Fruit fly (Drosophila melanogaster) whole organism, embryonic: ENCODE data around the gene Eig71Ek.

ENCODE experiments used
- Ada2b ChIP-seq: fragments of 200-800 bp; sonication (Bioruptor generic); IDR thresholded peaks from 2 replicates; pipeline ENCODE4 v1.3.6; 2022; ENCODE audit warnings: missing biosample characterization, missing genetic modification characterization
- Antp ChIP-seq: fragments of 200-800 bp; sonication (Bioruptor generic); optimal IDR thresholded peaks from 3 replicates; lab custom pipeline; 2016; ENCODE audit warnings: missing biosample characterization, missing genetic modification characterization
- Atf3 ChIP-seq: fragments of 200-800 bp; sonication (Bioruptor generic); optimal IDR thresholded peaks from 3 replicates; lab custom pipeline; 2016; ENCODE audit warnings: missing biosample characterization, missing genetic modification characterization
- CG10147 ChIP-seq: fragments of 200-800 bp; sonication (Bioruptor generic); optimal IDR thresholded peaks from 2 replicates; lab custom pipeline; 2019; ENCODE audit warnings: missing biosample characterization, mild to moderate bottlenecking, missing genetic modification characterization, moderate library complexity
- CG10209 ChIP-seq: fragments of 200-800 bp; sonication (Bioruptor generic); optimal IDR thresholded peaks from 3 replicates; lab custom pipeline; 2017; ENCODE audit warnings: missing biosample characterization, mild to moderate bottlenecking, missing genetic modification characterization, missing genetic modification reagents
- CG10267 ChIP-seq: fragments of 200-800 bp; sonication (Bioruptor generic); optimal IDR thresholded peaks from 2 replicates; lab custom pipeline; 2018; ENCODE audit warnings: missing biosample characterization, mild to moderate bottlenecking, missing genetic modification characterization, moderate library complexity
- CG11085 ChIP-seq: fragments of 200-800 bp; sonication (Bioruptor generic); IDR thresholded peaks from 2 replicates; pipeline ENCODE4 v1.3.6; 2022; ENCODE audit warnings: missing biosample characterization, missing genetic modification characterization
- CG11456 ChIP-seq: fragments of 200-800 bp; sonication (Bioruptor generic); IDR thresholded peaks from 3 replicates; pipeline ENCODE4 v1.3.6; 2022; ENCODE audit warnings: missing biosample characterization, missing genetic modification characterization
- CG11696 ChIP-seq: fragments of 200-800 bp; sonication (Bioruptor generic); IDR thresholded peaks from 2 replicates; pipeline ENCODE4 v1.3.6; 2022; ENCODE audit warnings: missing biosample characterization, missing genetic modification characterization
- CG12219 ChIP-seq: fragments of 200-800 bp; sonication (Bioruptor generic); optimal IDR thresholded peaks from 3 replicates; lab custom pipeline; 2018; ENCODE audit warnings: missing biosample characterization, mild to moderate bottlenecking, missing genetic modification characterization
- CG14710 ChIP-seq: fragments of 200-800 bp; sonication (Bioruptor generic); optimal IDR thresholded peaks from 3 replicates; lab custom pipeline; 2019; ENCODE audit warnings: missing biosample characterization, mild to moderate bottlenecking, missing genetic modification characterization, moderate library complexity
- CG15269 ChIP-seq: fragments of 200-800 bp; sonication (Bioruptor generic); optimal IDR thresholded peaks from 2 replicates; lab custom pipeline; 2018; ENCODE audit warnings: missing biosample characterization, mild to moderate bottlenecking, missing genetic modification characterization, moderate library complexity
- CG15514 ChIP-seq: fragments of 200-800 bp; sonication (Bioruptor generic); optimal IDR thresholded peaks from 3 replicates; lab custom pipeline; 2017; ENCODE audit warnings: missing biosample characterization, missing genetic modification characterization, mild to moderate bottlenecking, moderate library complexity, missing genetic modification reagents
- CG16815 ChIP-seq: fragments of 200-800 bp; sonication (Bioruptor generic); optimal IDR thresholded peaks from 3 replicates; lab custom pipeline; 2017; ENCODE audit warnings: missing biosample characterization, mild to moderate bottlenecking, missing genetic modification characterization
- CG2712 ChIP-seq: fragments of 200-800 bp; optimal IDR thresholded peaks from 3 replicates; lab custom pipeline; 2019; ENCODE audit warnings: missing biosample characterization, mild to moderate bottlenecking, missing genetic modification characterization, moderate library complexity
- CG30431 ChIP-seq: fragments of 200-800 bp; sonication (Bioruptor generic); optimal IDR thresholded peaks from 2 replicates; lab custom pipeline; 2017; ENCODE audit warnings: missing biosample characterization, missing genetic modification characterization
- CG32772 ChIP-seq: fragments of 200-800 bp; sonication (Bioruptor generic); IDR thresholded peaks from 2 replicates; pipeline ENCODE4 v1.3.6; 2022; ENCODE audit warnings: missing biosample characterization, missing genetic modification characterization
- CG33557 ChIP-seq: fragments of 200-800 bp; sonication (Bioruptor generic); optimal IDR thresholded peaks from 2 replicates; lab custom pipeline; 2019; ENCODE audit warnings: missing biosample characterization, mild to moderate bottlenecking, missing genetic modification characterization, moderate library complexity
- CG4424 ChIP-seq: fragments of 200-800 bp; sonication (Bioruptor generic); optimal IDR thresholded peaks from 3 replicates; lab custom pipeline; 2016; ENCODE audit warnings: missing biosample characterization, missing genetic modification characterization
- CG7357 ChIP-seq: fragments of 200-800 bp; sonication (Bioruptor generic); IDR thresholded peaks from 3 replicates; pipeline ENCODE4 v1.3.6; 2022; ENCODE audit warnings: missing biosample characterization, missing genetic modification characterization
- CG9727 ChIP-seq: fragments of 200-800 bp; sonication (Bioruptor generic); optimal IDR thresholded peaks from 3 replicates; lab custom pipeline; 2017; ENCODE audit warnings: missing biosample characterization, mild to moderate bottlenecking, missing genetic modification characterization
- Deaf1 ChIP-seq: fragments of 200-800 bp; optimal IDR thresholded peaks from 3 replicates; lab custom pipeline; 2019; ENCODE audit warnings: missing biosample characterization, mild to moderate bottlenecking, missing genetic modification characterization, moderate library complexity
- E2f2 ChIP-seq: fragments of 200-800 bp; sonication (Bioruptor generic); IDR thresholded peaks from 2 replicates; pipeline ENCODE4 v1.3.6; 2022; ENCODE audit warnings: missing biosample characterization, missing genetic modification characterization
- NK7.1 ChIP-seq: fragments of 200-800 bp; sonication (Bioruptor generic); optimal IDR thresholded peaks from 3 replicates; lab custom pipeline; 2016; ENCODE audit warnings: missing biosample characterization, missing genetic modification characterization
- Oli ChIP-seq: fragments of 200-800 bp; sonication (Bioruptor generic); optimal IDR thresholded peaks from 2 replicates; lab custom pipeline; 2018; ENCODE audit warnings: missing biosample characterization, mild to moderate bottlenecking, missing genetic modification characterization, moderate library complexity
- PHDP ChIP-seq: fragments of 200-800 bp; sonication (Bioruptor generic); optimal IDR thresholded peaks from 3 replicates; lab custom pipeline; 2018; ENCODE audit warnings: missing biosample characterization, mild to moderate bottlenecking, missing genetic modification characterization, moderate library complexity
- Ptx1 ChIP-seq: fragments of 200-800 bp; sonication (Bioruptor generic); IDR thresholded peaks from 2 replicates; pipeline ENCODE4 v1.3.6; 2022; ENCODE audit warnings: missing biosample characterization, missing genetic modification characterization
- ara ChIP-seq: fragments of 200-800 bp; sonication (Bioruptor generic); IDR thresholded peaks from 2 replicates; pipeline ENCODE4 v1.3.6; 2022; ENCODE audit warnings: missing biosample characterization, missing genetic modification characterization
- bowl ChIP-seq: fragments of 200-800 bp; sonication (Bioruptor generic); IDR thresholded peaks from 2 replicates; pipeline ENCODE4 v1.3.6; 2022; ENCODE audit warnings: missing biosample characterization, missing genetic modification characterization
- ci ChIP-seq: fragments of 200-800 bp; sonication (Bioruptor generic); IDR thresholded peaks from 3 replicates; pipeline ENCODE4 v1.3.6; 2022; ENCODE audit warnings: missing biosample characterization, missing genetic modification characterization
- crol ChIP-seq: fragments of 200-800 bp; sonication (Bioruptor generic); IDR thresholded peaks from 2 replicates; pipeline ENCODE4 v1.3.6; 2022; ENCODE audit warnings: missing biosample characterization, missing genetic modification characterization
- gfzf ChIP-seq: fragments of 200-800 bp; sonication (Bioruptor generic); optimal IDR thresholded peaks from 2 replicates; lab custom pipeline; 2016; ENCODE audit warnings: missing biosample characterization, mild to moderate bottlenecking, missing genetic modification characterization, moderate library complexity
- grn ChIP-seq: fragments of 200-800 bp; sonication (Bioruptor generic); optimal IDR thresholded peaks from 3 replicates; lab custom pipeline; 2017; ENCODE audit warnings: missing biosample characterization, missing genetic modification characterization
- kay ChIP-seq: fragments of 200-800 bp; sonication (Bioruptor generic); optimal IDR thresholded peaks from 2 replicates; lab custom pipeline; 2016; ENCODE audit warnings: missing biosample characterization, missing genetic modification characterization
- lilli ChIP-seq: fragments of 200-800 bp; sonication (Bioruptor generic); optimal IDR thresholded peaks from 3 replicates; lab custom pipeline; 2016; ENCODE audit warnings: missing biosample characterization, missing genetic modification characterization
- lmd ChIP-seq: fragments of 200-800 bp; sonication (Bioruptor generic); IDR thresholded peaks from 2 replicates; pipeline ENCODE4 v1.3.6; 2022; ENCODE audit warnings: missing biosample characterization, missing genetic modification characterization
- lola ChIP-seq, 3 experiments: fragments of >200 bp in 2 of 3; fragments of 200-800 bp in 1 of 3; sonication (Bioruptor generic) in 1 of 3; optimal IDR thresholded peaks; 2 replicates each; lab custom pipeline; 2017 to 2019; ENCODE audit warnings: missing biosample characterization in 3 of 3, missing genetic modification characterization in 3 of 3, mild to moderate bottlenecking in 1 of 3, moderate library complexity in 1 of 3
- maf-S ChIP-seq: fragments of 200-800 bp; sonication (Bioruptor generic); optimal IDR thresholded peaks from 2 replicates; lab custom pipeline; 2016; ENCODE audit warnings: missing biosample characterization, missing genetic modification characterization
- nerfin-1 ChIP-seq: fragments of 200-800 bp; sonication (Bioruptor generic); optimal IDR thresholded peaks from 3 replicates; lab custom pipeline; 2019; ENCODE audit warnings: missing biosample characterization, mild to moderate bottlenecking, missing genetic modification characterization, moderate library complexity
- odd ChIP-seq: fragments of 200-800 bp; sonication (Bioruptor generic); optimal IDR thresholded peaks from 2 replicates; lab custom pipeline; 2017; ENCODE audit warnings: missing biosample characterization, mild to moderate bottlenecking, missing genetic modification characterization
- prd ChIP-seq, 3 experiments: fragments of >200 bp in 2 of 3; fragments of 200-800 bp in 1 of 3; sonication (Bioruptor generic) in 1 of 3; optimal IDR thresholded peaks in 2 of 3; IDR thresholded peaks in 1 of 3; 2 replicates in 2 of 3; 3 replicates in 1 of 3; pipeline versions ENCODE4 v1.3.6 to Lab custom; 2017 to 2022; ENCODE audit warnings: missing biosample characterization in 1 of 3, missing genetic modification characterization in 1 of 3
- row ChIP-seq: fragments of 200-800 bp; sonication (Bioruptor generic); IDR thresholded peaks from 3 replicates; pipeline ENCODE4 v1.3.6; 2022; ENCODE audit warnings: missing biosample characterization, missing genetic modification characterization
- sc ChIP-seq, 3 experiments: fragments of >200 bp in 2 of 3; fragments of 200-800 bp in 1 of 3; sonication (Bioruptor generic) in 1 of 3; optimal IDR thresholded peaks; 2 replicates in 2 of 3; 3 replicates in 1 of 3; lab custom pipeline; 2017; ENCODE audit warnings: mild to moderate bottlenecking in 1 of 3, missing biosample characterization in 1 of 3, missing genetic modification characterization in 1 of 3, missing genetic modification reagents in 1 of 3
- slbo ChIP-seq: fragments of 200-800 bp; sonication (Bioruptor generic); IDR thresholded peaks from 2 replicates; pipeline ENCODE4 v1.3.6; 2022; ENCODE audit warnings: missing biosample characterization, missing genetic modification characterization
- sqz ChIP-seq: fragments of 200-800 bp; sonication (Bioruptor generic); optimal IDR thresholded peaks from 3 replicates; lab custom pipeline; 2018; ENCODE audit warnings: missing biosample characterization, mild to moderate bottlenecking, missing genetic modification characterization
- tin ChIP-seq: fragments of 200-800 bp; sonication (Bioruptor generic); optimal IDR thresholded peaks from 3 replicates; lab custom pipeline; 2016; ENCODE audit warnings: missing biosample characterization, missing genetic modification characterization
- tio ChIP-seq: fragments of 200-800 bp; sonication (Bioruptor generic); optimal IDR thresholded peaks from 2 replicates; lab custom pipeline; 2017; ENCODE audit warnings: missing biosample characterization, missing genetic modification characterization, inconsistent platforms
- trem ChIP-seq: fragments of 200-800 bp; optimal IDR thresholded peaks from 3 replicates; lab custom pipeline; 2019; ENCODE audit warnings: missing biosample characterization, mild to moderate bottlenecking, missing genetic modification characterization, moderate library complexity

The Eig71Ek gene

DNA sequence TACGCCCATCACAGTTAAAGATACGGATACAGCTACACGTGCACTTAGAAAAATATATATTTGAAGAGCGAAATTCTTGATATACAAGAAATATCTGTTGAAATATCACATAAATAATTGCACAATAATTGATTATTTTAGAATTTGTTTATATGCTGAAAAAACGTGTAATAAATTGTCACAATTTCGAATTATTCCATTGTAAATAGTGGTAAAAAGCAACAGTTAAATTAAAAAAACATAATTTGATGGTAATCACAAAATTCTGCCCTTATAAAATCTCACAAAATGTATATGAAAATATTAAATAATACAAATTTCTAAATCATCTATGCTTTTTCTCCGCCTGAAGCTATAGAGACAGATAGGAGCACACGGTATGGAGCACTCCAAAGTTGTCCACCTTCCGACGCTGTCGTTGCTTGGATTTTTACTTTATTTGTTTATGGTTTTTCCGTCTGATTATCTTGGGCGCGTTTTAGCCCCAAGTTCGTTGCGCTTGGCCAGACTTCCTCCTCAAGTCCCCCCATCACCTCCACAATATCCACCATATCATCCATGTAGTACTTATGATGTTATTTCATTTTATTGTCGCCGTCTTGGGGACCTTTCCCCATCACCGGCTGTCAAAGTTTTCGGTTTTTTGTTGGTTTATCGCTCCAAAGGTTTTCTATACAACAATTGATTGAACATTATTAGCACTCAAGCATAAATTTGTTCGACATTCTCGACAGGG is 43.4 kb downstream of the Eig71Ek start (continued):
- no peak for TF ChIP-seq prd (optimal IDR thresholded peaks at IDR 0.05; lab: Kevin White, UChicago)
- TF ChIP-seq prd (GFP tag; IDR thresholded peaks at IDR 0.05; lab: Robert Waterston, UW), result peak; percentile 57; the same call in 2 of the 3 replicates
- peak; percentile 80 for TF ChIP-seq crol (GFP tag; lab: Robert Waterston, UW)
- peak; percentile 57 for TF ChIP-seq CG33557 (GFP tag; lab: Kevin White, UChicago)
- TF ChIP-seq CG4424 (GFP tag; lab: Kevin White, UChicago), result peak; percentile 77
- peak; percentile 78 for TF ChIP-seq tio (GFP tag; lab: Kevin White, UChicago)
- no peak for TF ChIP-seq bowl
- TF ChIP-seq Atf3, result no peak
- peak; percentile 43 for TF ChIP-seq Ptx1 (GFP tag; lab: Robert Waterston, UW)
- TF ChIP-seq NK7.1, result no peak
- peak; percentile 34 for TF ChIP-seq Deaf1 (tag; lab: Kevin White, UChicago)
- TF ChIP-seq CG16815 (GFP tag; lab: Kevin White, UChicago), result peak; percentile 35
- TF ChIP-seq Antp (GFP tag; lab: Kevin White, UChicago), result no peak
- peak; percentile 37 for TF ChIP-seq PHDP (tag; lab: Kevin White, UChicago)
- peak; percentile 41; the same call in 1 of the 3 replicates for TF ChIP-seq CG7357 (GFP tag; lab: Robert Waterston, UW)
- peak; percentile 25 for TF ChIP-seq lilli
- TF ChIP-seq CG14710, result peak; percentile 84
- no peak for TF ChIP-seq sc (optimal IDR thresholded peaks at IDR 0.05; lab: Kevin White, UChicago)
- TF ChIP-seq sc (GFP tag; optimal IDR thresholded peaks at IDR 0.05; lab: Kevin White, UChicago), result peak; percentile 63
- TF ChIP-seq tin (GFP tag; lab: Kevin White, UChicago), result peak; percentile 31
- TF ChIP-seq sqz (GFP tag; lab: Kevin White, UChicago), result no peak
- TF ChIP-seq CG30431, result peak; percentile 11
- no peak for TF ChIP-seq gfzf (GFP tag; lab: Kevin White, UChicago)
- peak; percentile 84 for TF ChIP-seq CG2712 (tag; lab: Kevin White, UChicago)
- peak; percentile 54 for TF ChIP-seq grn (GFP tag; lab: Kevin White, UChicago)
- no peak for TF ChIP-seq slbo (GFP tag; lab: Robert Waterston, UW)
- peak in 1 of 3 experiments; percentile 85 for TF ChIP-seq lola (GFP tag; optimal IDR thresholded peaks at IDR 0.05; lab: Kevin White, UChicago)
- peak; percentile 51 for TF ChIP-seq trem
- 0 out of 3 replicates have a peak, but pooled peaks have one; percentile 31 for TF ChIP-seq ci (GFP tag; lab: Robert Waterston, UW)
- peak; percentile 68 for TF ChIP-seq nerfin-1 (tag; lab: Kevin White, UChicago)
- TF ChIP-seq CG15514 (GFP tag; lab: Kevin White, UChicago), result no peak
- peak; percentile 62 for TF ChIP-seq CG10209 (GFP tag; lab: Kevin White, UChicago)
- no peak for TF ChIP-seq CG12219
- peak; percentile 8; the same call in 1 of the 2 replicates for TF ChIP-seq CG32772 (GFP tag; lab: Robert Waterston, UW)
- TF ChIP-seq ara, result no peak
- TF ChIP-seq CG11456 (GFP tag; lab: Robert Waterston, UW), result no peak
- TF ChIP-seq Ada2b (GFP tag; lab: Robert Waterston, UW), result no peak
- TF ChIP-seq Oli, result peak; percentile 73
- TF ChIP-seq CG10267 (tag; lab: Kevin White, UChicago), result peak; percentile 59
- TF ChIP-seq CG10147 (GFP tag; lab: Kevin White, UChicago), result peak; percentile 16
- TF ChIP-seq CG11085 (GFP tag; lab: Robert Waterston, UW), result no peak
- TF ChIP-seq E2f2 (GFP tag; lab: Robert Waterston, UW), result peak; percentile 9; the same call in 1 of the 2 replicates
- TF ChIP-seq row, result peak; percentile 74
- no peak for TF ChIP-seq maf-S (GFP tag; lab: Kevin White, UChicago)
- peak; percentile 60 for TF ChIP-seq CG15269 (tag; lab: Kevin White, UChicago)
- TF ChIP-seq kay (GFP tag; lab: Kevin White, UChicago), result no peak
- TF ChIP-seq CG9727 (GFP tag; lab: Kevin White, UChicago), result peak; percentile 86
- TF ChIP-seq lmd (GFP tag; lab: Robert Waterston, UW), result peak; percentile 42; the same call in 1 of the 2 replicates
- TF ChIP-seq odd (GFP tag; lab: Kevin White, UChicago), result peak; percentile 41
- TF ChIP-seq CG11696 (GFP tag; lab: Robert Waterston, UW), result no peak
